Fruit fly (Drosophila melanogaster) whole organism, embryonic: ENCODE results near the gene Art3.

ENCODE experiments used
- ATbp ChIP-seq: fragments of 200-800 bp; sonication (Bioruptor generic); optimal IDR thresholded peaks from 2 replicates; lab custom pipeline; 2017; ENCODE audit warnings: missing biosample characterization, mild to moderate bottlenecking, missing genetic modification characterization, missing genetic modification reagents
- B-H1 ChIP-seq: fragments of 200-800 bp; sonication (Bioruptor generic); IDR thresholded peaks from 3 replicates; pipeline ENCODE4 v1.3.6; 2022; ENCODE audit warnings: missing biosample characterization, missing genetic modification characterization
- CG11247 ChIP-seq: fragments of 200-800 bp; sonication (Bioruptor generic); IDR thresholded peaks from 2 replicates; pipeline ENCODE4 v1.3.6; 2022; ENCODE audit warnings: missing biosample characterization, missing genetic modification characterization
- CG1233 ChIP-seq: fragments of 200-800 bp; sonication (Bioruptor generic); optimal IDR thresholded peaks from 4 replicates; lab custom pipeline; 2018; ENCODE audit warnings: missing biosample characterization, mild to moderate bottlenecking, missing genetic modification characterization
- CG15011 ChIP-seq: fragments of 200-800 bp; sonication (Bioruptor generic); optimal IDR thresholded peaks from 3 replicates; lab custom pipeline; 2018; ENCODE audit warnings: missing biosample characterization, mild to moderate bottlenecking, missing genetic modification characterization
- CG1647 ChIP-seq: fragments of 200-800 bp; sonication (Bioruptor generic); optimal IDR thresholded peaks from 3 replicates; lab custom pipeline; 2016; ENCODE audit warnings: missing biosample characterization, missing genetic modification characterization
- CG18262 ChIP-seq: fragments of 200-800 bp; optimal IDR thresholded peaks from 3 replicates; lab custom pipeline; 2019; ENCODE audit warnings: missing biosample characterization, mild to moderate bottlenecking, missing genetic modification characterization, moderate library complexity
- CG18476 ChIP-seq: fragments of 200-800 bp; sonication (Bioruptor generic); optimal IDR thresholded peaks from 2 replicates; lab custom pipeline; 2016; ENCODE audit warnings: missing biosample characterization, mild to moderate bottlenecking, missing genetic modification characterization
- CG30020 ChIP-seq: fragments of 200-800 bp; optimal IDR thresholded peaks from 2 replicates; lab custom pipeline; 2019; ENCODE audit warnings: missing biosample characterization, mild to moderate bottlenecking, missing genetic modification characterization, moderate library complexity
- CG31365 ChIP-seq: fragments of 200-800 bp; sonication (Bioruptor generic); optimal IDR thresholded peaks from 2 replicates; lab custom pipeline; 2018; ENCODE audit warnings: missing biosample characterization, mild to moderate bottlenecking, missing genetic modification characterization
- CG3407 ChIP-seq: fragments of 200-800 bp; sonication (Bioruptor generic); optimal IDR thresholded peaks from 2 replicates; lab custom pipeline; 2018; ENCODE audit warnings: missing biosample characterization, mild to moderate bottlenecking, missing genetic modification characterization
- CG4707 ChIP-seq: fragments of 200-800 bp; sonication (Bioruptor generic); optimal IDR thresholded peaks from 2 replicates; lab custom pipeline; 2018; ENCODE audit warnings: missing biosample characterization, mild to moderate bottlenecking, missing genetic modification characterization, moderate library complexity
- CG6272 ChIP-seq: fragments of 200-800 bp; sonication (Bioruptor generic); IDR thresholded peaks from 2 replicates; pipeline ENCODE4 v1.3.6; 2022; ENCODE audit warnings: missing biosample characterization, missing genetic modification characterization
- CG7271 ChIP-seq: fragments of 200-800 bp; sonication (Bioruptor generic); optimal IDR thresholded peaks from 2 replicates; lab custom pipeline; 2018; ENCODE audit warnings: missing biosample characterization, mild to moderate bottlenecking, missing genetic modification characterization, moderate library complexity
- CG8388 ChIP-seq: fragments of 200-800 bp; sonication (Bioruptor generic); optimal IDR thresholded peaks from 2 replicates; lab custom pipeline; 2019; ENCODE audit warnings: missing biosample characterization, mild to moderate bottlenecking, missing genetic modification characterization, moderate library complexity
- CG9609 ChIP-seq: fragments of 200-800 bp; sonication (Bioruptor generic); optimal IDR thresholded peaks from 3 replicates; lab custom pipeline; 2016; ENCODE audit warnings: missing biosample characterization, missing genetic modification characterization
- CG9727 ChIP-seq: fragments of 200-800 bp; sonication (Bioruptor generic); optimal IDR thresholded peaks from 3 replicates; lab custom pipeline; 2017; ENCODE audit warnings: missing biosample characterization, mild to moderate bottlenecking, missing genetic modification characterization
- CG9817 ChIP-seq: fragments of 200-800 bp; sonication (Bioruptor generic); optimal IDR thresholded peaks from 2 replicates; lab custom pipeline; 2018; ENCODE audit warnings: missing biosample characterization, mild to moderate bottlenecking, missing genetic modification characterization, moderate library complexity
- D19A ChIP-seq: fragments of 200-800 bp; optimal IDR thresholded peaks from 3 replicates; lab custom pipeline; 2019; ENCODE audit warnings: missing biosample characterization, mild to moderate bottlenecking, missing genetic modification characterization, moderate library complexity
- Deaf1 ChIP-seq: fragments of 200-800 bp; optimal IDR thresholded peaks from 3 replicates; lab custom pipeline; 2019; ENCODE audit warnings: missing biosample characterization, mild to moderate bottlenecking, missing genetic modification characterization, moderate library complexity
- ERR ChIP-seq: fragments of 200-800 bp; sonication (Bioruptor generic); optimal IDR thresholded peaks from 2 replicates; lab custom pipeline; 2016; ENCODE audit warnings: missing biosample characterization, missing genetic modification characterization
- Fer3 ChIP-seq: fragments of 200-800 bp; sonication (Bioruptor generic); optimal IDR thresholded peaks from 2 replicates; lab custom pipeline; 2018; ENCODE audit warnings: missing biosample characterization, mild to moderate bottlenecking, missing genetic modification characterization, moderate library complexity
- Gug ChIP-seq: fragments of 200-800 bp; sonication (Bioruptor generic); IDR thresholded peaks from 4 replicates; pipeline ENCODE4 v1.3.6; 2022; ENCODE audit warnings: missing biosample characterization, missing genetic modification characterization
- Hmr ChIP-seq: fragments of 200-800 bp; sonication (Bioruptor generic); optimal IDR thresholded peaks from 3 replicates; lab custom pipeline; 2017; ENCODE audit warnings: mild to moderate bottlenecking, missing biosample characterization, missing genetic modification reagents, missing genetic modification characterization
- Hr78 ChIP-seq, 2 experiments: fragments of 200-800 bp in 1 of 2; fragments of >200 bp in 1 of 2; sonication (Bioruptor generic) in 1 of 2; optimal IDR thresholded peaks; 2 replicates each; lab custom pipeline; 2017 to 2019; ENCODE audit warnings: missing biosample characterization in 2 of 2, missing genetic modification characterization in 2 of 2, mild to moderate bottlenecking in 1 of 2, moderate library complexity in 1 of 2
- Med ChIP-seq: fragments of 200-800 bp; sonication (Bioruptor generic); peaks from one replicate; lab custom pipeline; 2016; ENCODE audit warnings: missing biosample characterization, missing genetic modification characterization, mild to moderate bottlenecking, inconsistent platforms, moderate library complexity
- Meics ChIP-seq: fragments of 200-800 bp; sonication (Bioruptor generic); optimal IDR thresholded peaks from 2 replicates; lab custom pipeline; 2017; ENCODE audit warnings: missing biosample characterization, mild to moderate bottlenecking, missing genetic modification characterization
- Mes4 ChIP-seq: fragments of 200-800 bp; sonication (Bioruptor generic); optimal IDR thresholded peaks from 2 replicates; lab custom pipeline; 2016; ENCODE audit warnings: missing biosample characterization, missing genetic modification characterization
- Myb ChIP-seq: fragments of 200-800 bp; sonication (Bioruptor generic); optimal IDR thresholded peaks from 2 replicates; lab custom pipeline; 2016; ENCODE audit warnings: missing biosample characterization, missing genetic modification characterization
- Optix ChIP-seq: fragments of 200-800 bp; sonication (Bioruptor generic); IDR thresholded peaks from 3 replicates; pipeline ENCODE4 v1.3.6; 2022; ENCODE audit warnings: missing biosample characterization, missing genetic modification characterization
- PHDP ChIP-seq: fragments of 200-800 bp; sonication (Bioruptor generic); optimal IDR thresholded peaks from 3 replicates; lab custom pipeline; 2018; ENCODE audit warnings: missing biosample characterization, mild to moderate bottlenecking, missing genetic modification characterization, moderate library complexity
- bigmax ChIP-seq: fragments of 200-800 bp; sonication (Bioruptor generic); optimal IDR thresholded peaks from 2 replicates; lab custom pipeline; 2018; ENCODE audit warnings: missing biosample characterization, mild to moderate bottlenecking, missing genetic modification characterization
- chm ChIP-seq: fragments of 200-800 bp; sonication (Bioruptor generic); IDR thresholded peaks from 2 replicates; pipeline ENCODE4 v1.3.6; 2022; ENCODE audit warnings: missing biosample characterization, missing genetic modification characterization
- dysf ChIP-seq: fragments of 200-800 bp; sonication (Bioruptor generic); IDR thresholded peaks from 3 replicates; pipeline ENCODE4 v1.3.6; 2022; ENCODE audit warnings: missing biosample characterization, missing genetic modification characterization
- grn ChIP-seq: fragments of 200-800 bp; sonication (Bioruptor generic); optimal IDR thresholded peaks from 3 replicates; lab custom pipeline; 2017; ENCODE audit warnings: missing biosample characterization, missing genetic modification characterization
- gsb ChIP-seq: fragments of 200-800 bp; sonication (Bioruptor generic); IDR thresholded peaks from 2 replicates; pipeline ENCODE4 v1.3.6; 2022; ENCODE audit warnings: missing biosample characterization, missing genetic modification characterization
- hth ChIP-seq: fragments of >200 bp; optimal IDR thresholded peaks from 2 replicates; lab custom pipeline; 2017; ENCODE audit warnings: inconsistent platforms
- jumu ChIP-seq: fragments of 200-800 bp; sonication (Bioruptor generic); optimal IDR thresholded peaks from 3 replicates; lab custom pipeline; 2016; ENCODE audit warnings: missing biosample characterization, missing genetic modification characterization
- lab ChIP-seq: fragments of 200-800 bp; sonication (Bioruptor generic); optimal IDR thresholded peaks from 3 replicates; lab custom pipeline; 2017; ENCODE audit warnings: missing biosample characterization, missing genetic modification characterization, mild to moderate bottlenecking, moderate library complexity, missing genetic modification reagents
- p53 ChIP-seq: fragments of 200-800 bp; sonication (Bioruptor generic); optimal IDR thresholded peaks from 2 replicates; lab custom pipeline; 2016; ENCODE audit warnings: missing biosample characterization, missing genetic modification characterization
- peb ChIP-seq: fragments of 200-800 bp; sonication (Bioruptor generic); IDR thresholded peaks from 2 replicates; pipeline ENCODE4 v1.3.6; 2022; ENCODE audit warnings: missing biosample characterization, missing genetic modification characterization
- pnt ChIP-seq: fragments of 200-800 bp; sonication (Bioruptor generic); optimal IDR thresholded peaks from 3 replicates; lab custom pipeline; 2016; ENCODE audit warnings: missing biosample characterization, missing genetic modification characterization
- pum ChIP-seq: fragments of 200-800 bp; sonication (Bioruptor generic); optimal IDR thresholded peaks from 2 replicates; lab custom pipeline; 2016; ENCODE audit warnings: missing biosample characterization, missing genetic modification characterization
- run ChIP-seq: fragments of 200-800 bp; sonication (Bioruptor generic); optimal IDR thresholded peaks from 3 replicates; lab custom pipeline; 2018; ENCODE audit warnings: missing biosample characterization, mild to moderate bottlenecking, missing genetic modification characterization
- slbo ChIP-seq: fragments of 200-800 bp; sonication (Bioruptor generic); IDR thresholded peaks from 2 replicates; pipeline ENCODE4 v1.3.6; 2022; ENCODE audit warnings: missing biosample characterization, missing genetic modification characterization
- tap ChIP-seq: fragments of 200-800 bp; optimal IDR thresholded peaks from 3 replicates; lab custom pipeline; 2019; ENCODE audit warnings: missing biosample characterization, mild to moderate bottlenecking, missing genetic modification characterization, moderate library complexity
- tgo ChIP-seq: fragments of 200-800 bp; sonication (Bioruptor generic); IDR thresholded peaks from 3 replicates; pipeline ENCODE4 v1.3.6; 2022; ENCODE audit warnings: missing biosample characterization, missing genetic modification characterization
- toy ChIP-seq: fragments of 200-800 bp; sonication (Bioruptor generic); IDR thresholded peaks from 2 replicates; pipeline ENCODE4 v1.3.6; 2022; ENCODE audit warnings: missing biosample characterization, missing genetic modification characterization
- trem ChIP-seq: fragments of 200-800 bp; optimal IDR thresholded peaks from 3 replicates; lab custom pipeline; 2019; ENCODE audit warnings: missing biosample characterization, mild to moderate bottlenecking, missing genetic modification characterization, moderate library complexity
- tup ChIP-seq: fragments of 200-800 bp; sonication (Bioruptor generic); optimal IDR thresholded peaks from 2 replicates; lab custom pipeline; 2016; ENCODE audit warnings: missing biosample characterization, mild to moderate bottlenecking, missing genetic modification characterization, moderate library complexity
- zen2 ChIP-seq: fragments of 200-800 bp; sonication (Bioruptor generic); IDR thresholded peaks from 3 replicates; pipeline ENCODE4 v1.3.6; 2022; ENCODE audit warnings: missing biosample characterization, missing genetic modification characterization; ENCODE audit not compliant: partially characterized antibody

Art3 gene

DNA sequence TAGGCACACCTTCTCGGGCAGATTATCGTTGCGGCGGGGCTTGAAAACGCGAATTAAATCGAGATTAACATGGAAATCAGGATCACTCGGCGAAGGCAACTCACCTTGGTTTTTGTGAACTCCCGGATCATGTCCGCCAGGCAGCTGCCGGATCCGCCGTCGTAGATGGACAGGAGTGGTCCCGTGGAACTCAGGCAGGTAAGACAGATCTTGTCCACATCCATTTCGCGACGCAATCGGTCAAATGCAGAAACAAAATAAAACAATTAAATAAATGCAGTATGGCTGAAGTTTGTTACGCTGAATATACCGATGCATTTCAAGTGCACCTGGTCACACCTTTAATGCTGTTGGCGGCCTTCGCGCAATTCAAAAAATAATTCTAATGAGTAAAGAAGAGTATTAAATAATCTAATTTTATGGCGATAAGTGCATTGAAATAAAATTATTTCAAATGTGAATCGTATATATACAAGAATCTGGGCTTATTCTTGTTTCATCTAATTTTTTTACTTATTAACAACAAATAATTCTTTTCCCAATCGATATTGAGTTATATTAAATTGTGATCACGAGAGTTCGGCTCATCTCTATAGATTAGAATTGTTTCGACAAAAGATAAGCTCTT, 15.7 kb downstream of the Art3 start, which contains the start of the genes CG6654 and CG4210 (continued):
- TF ChIP-seq Optix, result no peak
- TF ChIP-seq tup (GFP tag; lab: Kevin White, UChicago), result no peak
- no peak for TF ChIP-seq CG1233 (GFP tag; lab: Kevin White, UChicago)
- TF ChIP-seq gsb (GFP tag; lab: Robert Waterston, UW), result no peak
- TF ChIP-seq CG9727 (GFP tag; lab: Kevin White, UChicago), result peak; percentile 1
- TF ChIP-seq CG4707 (GFP tag; lab: Kevin White, UChicago), result no peak
- TF ChIP-seq hth (lab: Kevin White, UChicago), result no peak
- TF ChIP-seq CG30020 (tag; lab: Kevin White, UChicago), result peak; percentile 47
- no peak for TF ChIP-seq CG11247
- TF ChIP-seq CG3407 (GFP tag; lab: Kevin White, UChicago), result no peak
- TF ChIP-seq D19A (tag; lab: Kevin White, UChicago), result no peak
- TF ChIP-seq CG6272 (GFP tag; lab: Robert Waterston, UW), result no peak
- TF ChIP-seq Myb (GFP tag; lab: Kevin White, UChicago), result peak; percentile 3
- TF ChIP-seq B-H1 (GFP tag; lab: Robert Waterston, UW), result no peak
- no peak for TF ChIP-seq Hr78 (GFP tag; optimal IDR thresholded peaks at IDR 0.05; lab: Kevin White, UChicago)
- TF ChIP-seq Fer3, result no peak
- TF ChIP-seq CG18476 (GFP tag; lab: Kevin White, UChicago), result no peak
- TF ChIP-seq CG18262 (tag; lab: Kevin White, UChicago), result peak; percentile 22
- no peak for TF ChIP-seq CG8388 (GFP tag; lab: Kevin White, UChicago)
- TF ChIP-seq ERR, result no peak
- TF ChIP-seq pnt (GFP tag; lab: Kevin White, UChicago), result no peak
- no peak for TF ChIP-seq run (tag; lab: Kevin White, UChicago)
- no peak for TF ChIP-seq tap (tag; lab: Kevin White, UChicago)
- TF ChIP-seq grn (GFP tag; lab: Kevin White, UChicago), result peak; percentile 88
- no peak for TF ChIP-seq Gug (GFP tag; lab: Robert Waterston, UW)
- no peak for TF ChIP-seq CG15011
- no peak for TF ChIP-seq CG1647 (GFP tag; lab: Kevin White, UChicago)
- no peak for TF ChIP-seq Hmr (GFP tag; lab: Kevin White, UChicago)
- peak; percentile 8 for TF ChIP-seq PHDP (tag; lab: Kevin White, UChicago)
- TF ChIP-seq Mes4 (GFP tag; lab: Kevin White, UChicago), result no peak
- no peak for TF ChIP-seq peb (GFP tag; lab: Robert Waterston, UW)
- TF ChIP-seq ATbp (GFP tag; lab: Kevin White, UChicago), result no peak
- no peak for TF ChIP-seq slbo (GFP tag; lab: Robert Waterston, UW)
- no peak for TF ChIP-seq p53
- no peak for TF ChIP-seq Deaf1 (tag; lab: Kevin White, UChicago)
- no peak for TF ChIP-seq tgo (GFP tag; lab: Robert Waterston, UW)
- TF ChIP-seq chm (GFP tag; lab: Robert Waterston, UW), result 0 out of 2 replicates have a peak, but pooled peaks have one; percentile 9
- no peak for TF ChIP-seq jumu (GFP tag; lab: Kevin White, UChicago)
- TF ChIP-seq toy (GFP tag; lab: Robert Waterston, UW), result no peak
- no peak for TF ChIP-seq Meics
- TF ChIP-seq trem (tag; lab: Kevin White, UChicago), result peak; percentile 59
- TF ChIP-seq bigmax (GFP tag; lab: Kevin White, UChicago), result no peak
- no peak for TF ChIP-seq CG7271 (tag; lab: Kevin White, UChicago)
- TF ChIP-seq Med (GFP tag; lab: Kevin White, UChicago), result peak; percentile 57
- TF ChIP-seq lab (GFP tag; lab: Kevin White, UChicago), result no peak
- TF ChIP-seq CG31365 (tag; lab: Kevin White, UChicago), result no peak
- TF ChIP-seq CG9817 (tag; lab: Kevin White, UChicago), result no peak
- no peak; the same call in 2 of the 3 replicates for TF ChIP-seq dysf (GFP tag; lab: Robert Waterston, UW)
- TF ChIP-seq CG9609 (GFP tag; lab: Kevin White, UChicago), result no peak
- no peak for TF ChIP-seq pum (GFP tag; lab: Kevin White, UChicago)
- TF ChIP-seq zen2 (GFP tag; lab: Robert Waterston, UW), result no peak
